Fruit fly (Drosophila melanogaster) whole organism, prepupa: Measurements from ENCODE around the gene RpS6.

Experiments used
- Blimp-1 ChIP-seq: fragments of 200-800 bp; sonication (Bioruptor generic); optimal IDR thresholded peaks from 3 replicates; lab custom pipeline; 2017; ENCODE audit warnings: missing biosample characterization, missing genetic modification characterization, mild to moderate bottlenecking, moderate library complexity, missing genetic modification reagents
- CG10631 ChIP-seq: fragments of 200-800 bp; sonication (Bioruptor generic); optimal IDR thresholded peaks from 2 replicates; lab custom pipeline; 2016; ENCODE audit warnings: missing biosample characterization, missing genetic modification characterization
- CG10669 ChIP-seq: fragments of 200-800 bp; sonication (Bioruptor generic); optimal IDR thresholded peaks from 3 replicates; lab custom pipeline; 2018; ENCODE audit warnings: missing biosample characterization, mild to moderate bottlenecking, missing genetic modification characterization, moderate library complexity
- CG11294 ChIP-seq: fragments of 200-800 bp; sonication (Bioruptor generic); IDR thresholded peaks from 2 replicates; pipeline ENCODE4 v1.3.6; 2022; ENCODE audit warnings: missing biosample characterization, missing genetic modification characterization
- CG11762 ChIP-seq: fragments of 200-800 bp; sonication (Bioruptor generic); optimal IDR thresholded peaks from 3 replicates; lab custom pipeline; 2016; ENCODE audit warnings: missing biosample characterization, missing genetic modification characterization; ENCODE audit not compliant: insufficient read depth
- CG1621 ChIP-seq: fragments of 200-800 bp; sonication (Bioruptor generic); optimal IDR thresholded peaks from 3 replicates; lab custom pipeline; 2018; ENCODE audit warnings: missing biosample characterization, mild to moderate bottlenecking, missing genetic modification characterization
- CG3032 ChIP-seq: fragments of 200-800 bp; optimal IDR thresholded peaks from 2 replicates; lab custom pipeline; 2019; ENCODE audit warnings: missing biosample characterization, mild to moderate bottlenecking, missing genetic modification characterization, moderate library complexity
- CG31627 ChIP-seq: fragments of 200-800 bp; sonication (Bioruptor generic); optimal IDR thresholded peaks from 3 replicates; lab custom pipeline; 2016; ENCODE audit warnings: missing biosample characterization, missing genetic modification characterization
- CG34406 ChIP-seq: fragments of 200-800 bp; sonication (Bioruptor generic); optimal IDR thresholded peaks from 3 replicates; lab custom pipeline; 2016; ENCODE audit warnings: missing biosample characterization, missing genetic modification characterization
- CG3919 ChIP-seq: fragments of 200-800 bp; sonication (Bioruptor generic); optimal IDR thresholded peaks from 3 replicates; lab custom pipeline; 2016; ENCODE audit warnings: missing biosample characterization, missing genetic modification characterization
- CG4318 ChIP-seq: fragments of 200-800 bp; sonication (Bioruptor generic); optimal IDR thresholded peaks from 3 replicates; lab custom pipeline; 2017; ENCODE audit warnings: missing biosample characterization, mild to moderate bottlenecking, missing genetic modification characterization
- CG6163 ChIP-seq: fragments of 200-800 bp; sonication (Bioruptor generic); IDR thresholded peaks from 3 replicates; pipeline ENCODE4 v1.3.6; 2022; ENCODE audit warnings: missing biosample characterization, missing genetic modification characterization
- CG6792 ChIP-seq: fragments of 200-800 bp; sonication (Bioruptor generic); optimal IDR thresholded peaks from 3 replicates; lab custom pipeline; 2016; ENCODE audit warnings: missing biosample characterization, missing genetic modification characterization
- CG6808 ChIP-seq: fragments of 200-800 bp; sonication (Bioruptor generic); optimal IDR thresholded peaks from 3 replicates; lab custom pipeline; 2017; ENCODE audit warnings: missing biosample characterization, missing genetic modification characterization, mild to moderate bottlenecking, moderate library complexity, missing genetic modification reagents
- CG6854 ChIP-seq: fragments of 200-800 bp; sonication (Bioruptor generic); optimal IDR thresholded peaks from 2 replicates; lab custom pipeline; 2017; ENCODE audit warnings: missing biosample characterization, mild to moderate bottlenecking, missing genetic modification characterization
- CG9139 ChIP-seq: fragments of 200-800 bp; sonication (Bioruptor generic); optimal IDR thresholded peaks from 3 replicates; lab custom pipeline; 2017; ENCODE audit warnings: missing biosample characterization, mild to moderate bottlenecking, missing genetic modification characterization
- Eip78C ChIP-seq: fragments of 200-800 bp; sonication (Bioruptor generic); peaks from one replicate; lab custom pipeline; 2016; ENCODE audit warnings: missing biosample characterization, missing genetic modification characterization
- Ets96B ChIP-seq: fragments of 200-800 bp; optimal IDR thresholded peaks from 2 replicates; lab custom pipeline; 2019; ENCODE audit warnings: missing biosample characterization, mild to moderate bottlenecking, missing genetic modification characterization, moderate library complexity
- Gug ChIP-seq: fragments of 200-800 bp; sonication (Bioruptor generic); IDR thresholded peaks from 2 replicates; pipeline ENCODE4 v1.3.6; 2022; ENCODE audit warnings: missing biosample characterization, missing genetic modification characterization
- Hr4 ChIP-seq: fragments of 200-800 bp; sonication (Bioruptor generic); optimal IDR thresholded peaks from 3 replicates; lab custom pipeline; 2016; ENCODE audit warnings: missing biosample characterization, missing genetic modification characterization
- Lpt ChIP-seq: fragments of 200-800 bp; sonication (Bioruptor generic); optimal IDR thresholded peaks from 3 replicates; lab custom pipeline; 2016; ENCODE audit warnings: missing biosample characterization, missing genetic modification characterization
- Met ChIP-seq: fragments of 200-800 bp; sonication (Bioruptor generic); optimal IDR thresholded peaks from 3 replicates; lab custom pipeline; 2016; ENCODE audit warnings: missing biosample characterization, missing genetic modification characterization
- OdsH ChIP-seq: fragments of 200-800 bp; sonication (Bioruptor generic); optimal IDR thresholded peaks from 3 replicates; lab custom pipeline; 2016; ENCODE audit warnings: missing biosample characterization, missing genetic modification characterization
- Smox ChIP-seq: fragments of 200-800 bp; sonication (Bioruptor generic); optimal IDR thresholded peaks from 3 replicates; lab custom pipeline; 2016; ENCODE audit warnings: missing biosample characterization, missing genetic modification characterization
- Sox14 ChIP-seq: fragments of 200-800 bp; sonication (Bioruptor generic); optimal IDR thresholded peaks from 3 replicates; lab custom pipeline; 2016; ENCODE audit warnings: missing biosample characterization, missing genetic modification characterization
- achi ChIP-seq: fragments of 200-800 bp; sonication (Bioruptor generic); optimal IDR thresholded peaks from 3 replicates; lab custom pipeline; 2016; ENCODE audit warnings: missing biosample characterization, missing genetic modification characterization
- acj6 ChIP-seq: fragments of 200-800 bp; sonication (Bioruptor generic); optimal IDR thresholded peaks from 3 replicates; lab custom pipeline; 2016; ENCODE audit warnings: missing biosample characterization, missing genetic modification characterization
- cyc ChIP-seq: fragments of 200-800 bp; sonication (Bioruptor generic); optimal IDR thresholded peaks from 3 replicates; lab custom pipeline; 2016; ENCODE audit warnings: missing biosample characterization, missing genetic modification characterization
- dsx ChIP-seq: fragments of 200-800 bp; optimal IDR thresholded peaks from 3 replicates; lab custom pipeline; 2019; ENCODE audit warnings: missing biosample characterization, mild to moderate bottlenecking, missing genetic modification characterization, moderate library complexity; ENCODE audit not compliant: poor library complexity, severe bottlenecking
- eg ChIP-seq: fragments of 200-800 bp; sonication (Bioruptor generic); IDR thresholded peaks from 3 replicates; pipeline ENCODE4 v1.3.6; 2022; ENCODE audit warnings: missing biosample characterization, missing genetic modification characterization
- esn ChIP-seq: fragments of 200-800 bp; sonication (Bioruptor generic); optimal IDR thresholded peaks from 2 replicates; lab custom pipeline; 2016; ENCODE audit warnings: missing biosample characterization, mild to moderate bottlenecking, missing genetic modification characterization, moderate library complexity
- fd59A ChIP-seq: fragments of 200-800 bp; sonication (Bioruptor generic); optimal IDR thresholded peaks from 2 replicates; lab custom pipeline; 2017; ENCODE audit warnings: missing biosample characterization, mild to moderate bottlenecking, missing genetic modification characterization, missing genetic modification reagents
- fkh ChIP-seq: fragments of 200-800 bp; sonication (Bioruptor generic); optimal IDR thresholded peaks from 3 replicates; lab custom pipeline; 2017; ENCODE audit warnings: missing biosample characterization, mild to moderate bottlenecking, missing genetic modification characterization, moderate library complexity
- net ChIP-seq: fragments of 200-800 bp; sonication (Bioruptor generic); optimal IDR thresholded peaks from 3 replicates; lab custom pipeline; 2016; ENCODE audit warnings: missing biosample characterization, missing genetic modification characterization
- pdm3 ChIP-seq: fragments of 200-800 bp; sonication (Bioruptor generic); optimal IDR thresholded peaks from 3 replicates; lab custom pipeline; 2016; ENCODE audit warnings: missing biosample characterization, missing genetic modification characterization
- salr ChIP-seq, 2 experiments: fragments of 200-800 bp; sonication (Bioruptor generic); optimal IDR thresholded peaks; 3 replicates each; lab custom pipeline; 2016 to 2018; ENCODE audit warnings: missing biosample characterization in 2 of 2, missing genetic modification characterization in 2 of 2, mild to moderate bottlenecking in 1 of 2
- spab ChIP-seq: fragments of 200-800 bp; sonication (Bioruptor generic); optimal IDR thresholded peaks from 2 replicates; lab custom pipeline; 2017; ENCODE audit warnings: missing biosample characterization, mild to moderate bottlenecking, missing genetic modification characterization, missing genetic modification reagents
- ss ChIP-seq, 2 experiments: fragments of 200-800 bp; sonication (Bioruptor generic); optimal IDR thresholded peaks; 2 replicates in 1 of 2; 3 replicates in 1 of 2; lab custom pipeline; 2017 to 2018; ENCODE audit warnings: mild to moderate bottlenecking in 2 of 2, missing biosample characterization in 2 of 2, missing genetic modification characterization in 2 of 2, moderate library complexity in 1 of 2
- svp ChIP-seq: fragments of 200-800 bp; sonication (Bioruptor generic); peaks from one replicate; lab custom pipeline; 2016; ENCODE audit warnings: missing biosample characterization, missing genetic modification characterization
- topi ChIP-seq: fragments of 200-800 bp; sonication (Bioruptor generic); optimal IDR thresholded peaks from 3 replicates; lab custom pipeline; 2016; ENCODE audit warnings: missing biosample characterization, missing genetic modification characterization

RpS6 gene

DNA sequence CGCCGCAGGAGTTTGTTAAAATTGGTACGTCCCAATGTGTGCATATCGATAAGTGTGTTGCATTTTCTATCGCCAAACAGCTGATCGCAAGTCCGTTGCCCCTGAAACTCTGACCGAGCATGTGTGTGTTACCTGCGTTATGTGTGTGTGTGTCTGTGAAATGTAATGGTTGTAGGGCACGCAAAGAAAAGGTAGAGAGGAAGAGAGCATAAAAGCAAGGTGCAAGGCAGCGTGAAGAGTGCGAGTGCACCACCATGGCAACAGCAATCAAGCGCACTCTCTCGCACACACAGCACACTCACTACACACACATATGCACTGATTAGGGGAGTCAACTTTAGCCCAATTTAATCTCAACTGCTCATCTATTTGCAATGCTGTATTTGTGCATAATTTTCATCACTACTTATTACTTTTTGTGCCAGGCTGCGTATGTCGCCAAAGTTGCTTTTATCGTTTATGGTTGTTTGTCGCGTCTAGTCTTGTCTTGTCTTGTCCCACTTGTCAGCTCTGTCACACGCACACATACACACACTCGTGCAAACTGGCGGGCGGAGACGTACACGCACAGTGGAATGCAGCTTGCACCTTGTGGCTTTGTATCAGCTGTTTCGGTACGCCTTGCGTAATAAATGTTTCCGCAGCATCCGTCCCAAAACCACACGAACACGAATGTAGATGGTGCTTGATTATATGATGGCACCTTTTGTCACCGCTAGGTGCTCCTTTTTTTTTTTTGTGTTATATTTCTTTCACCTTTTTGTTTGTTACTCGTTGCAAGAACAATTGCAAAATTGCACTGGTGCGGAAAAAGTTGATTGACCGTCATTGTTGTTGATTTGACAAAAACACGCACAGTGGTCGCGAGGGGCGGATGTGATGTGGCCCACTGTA lies 36.7 kb upstream of the RpS6 start (continued):
- TF ChIP-seq CG10669 (GFP tag; lab: Kevin White, UChicago) (peak; percentile 79), CG6854 (GFP tag; lab: Kevin White, UChicago) (peak; percentile 26), CG4318 (GFP tag; lab: Kevin White, UChicago) (peak; percentile 92), achi (GFP tag; lab: Kevin White, UChicago) (peak; percentile 83), dsx (GFP tag; lab: Kevin White, UChicago) (peak; percentile 56), CG6163 (GFP tag; lab: Robert Waterston, UW) (peak; percentile 75), salr (GFP tag; optimal IDR thresholded peaks at IDR 0.05; lab: Kevin White, UChicago) (peak; percentile 22 to 83), Hr4 (GFP tag; lab: Kevin White, UChicago) (peak; percentile 88), ss (GFP tag; optimal IDR thresholded peaks at IDR 0.05; lab: Kevin White, UChicago) (peak; percentile 64 to 75), fd59A (GFP tag; lab: Kevin White, UChicago) (peak; percentile 83), cyc (peak; percentile 85), CG11762 (GFP tag; lab: Kevin White, UChicago) (peak; percentile 78), CG6792 (peak; percentile 87), OdsH (GFP tag; lab: Kevin White, UChicago) (peak; percentile 80)

DNA sequence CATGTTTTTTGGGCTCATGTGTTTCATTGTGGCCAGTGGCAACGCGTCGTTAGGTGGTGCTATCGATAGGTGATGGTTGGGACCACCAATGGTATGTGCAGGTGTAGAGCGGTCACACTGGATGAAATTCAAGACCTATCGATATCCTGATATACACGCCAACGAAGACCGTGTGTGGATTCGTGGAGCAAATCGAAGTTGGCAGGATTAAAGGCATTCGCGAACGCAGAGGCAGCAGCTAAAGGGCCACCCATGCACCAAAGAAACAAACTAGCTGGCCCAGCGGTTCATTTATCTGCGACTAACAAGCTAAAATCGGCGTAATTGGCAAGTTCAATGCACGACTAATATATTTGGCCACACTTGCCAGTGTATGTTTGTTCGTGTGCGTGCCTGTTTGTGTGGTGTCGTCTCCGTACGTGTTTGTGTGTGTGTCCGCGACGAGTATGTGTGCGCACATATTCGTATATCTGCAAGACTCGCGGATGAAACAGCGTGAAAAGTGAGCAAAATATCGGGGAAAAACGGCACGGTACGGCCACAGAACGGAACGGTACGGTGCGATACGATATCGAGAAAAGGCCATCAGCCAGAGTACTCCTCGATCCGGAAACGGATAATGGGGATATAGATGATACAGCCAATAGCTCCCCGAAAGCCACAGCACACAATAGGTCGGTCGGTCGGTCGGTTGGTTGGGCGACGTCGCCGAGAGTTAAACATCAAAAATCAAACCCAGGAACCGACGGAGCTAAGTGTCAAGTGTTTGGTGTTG lies 34.9 kb upstream of the RpS6 start, which contains the start of gene Ubr3:
Gene Ubr3 (plus strand): TSS at position 99 of the 775 bp plus-strand sequence.
- TF ChIP-seq Eip78C (GFP tag; lab: Kevin White, UChicago), result peak; percentile 50
- TF ChIP-seq CG6854 (GFP tag; lab: Kevin White, UChicago), result no peak
- no peak for TF ChIP-seq Met (GFP tag; lab: Kevin White, UChicago)
- no peak for TF ChIP-seq Ets96B (tag; lab: Kevin White, UChicago)
- peak; percentile 25 for TF ChIP-seq fkh (GFP tag; lab: Kevin White, UChicago)
- peak; percentile 1 for TF ChIP-seq CG31627
- TF ChIP-seq CG3919, result peak; percentile 8
- no peak for TF ChIP-seq cyc
- no peak for TF ChIP-seq CG1621 (tag; lab: Kevin White, UChicago)
- TF ChIP-seq Sox14 (GFP tag; lab: Kevin White, UChicago), result peak; percentile 36
- peak; percentile 10 for TF ChIP-seq CG6808 (GFP tag; lab: Kevin White, UChicago)
- peak; percentile 28 to 47 for TF ChIP-seq ss (GFP tag; optimal IDR thresholded peaks at IDR 0.05; lab: Kevin White, UChicago)
- no peak for TF ChIP-seq CG34406 (GFP tag; lab: Kevin White, UChicago)
- TF ChIP-seq pdm3 (GFP tag; lab: Kevin White, UChicago), result no peak
- peak; percentile 5 for TF ChIP-seq esn
- TF ChIP-seq CG6163 (GFP tag; lab: Robert Waterston, UW), result 0 out of 3 replicates have a peak, but pooled peaks have one; percentile 23
- peak; percentile 76 for TF ChIP-seq svp

DNA sequence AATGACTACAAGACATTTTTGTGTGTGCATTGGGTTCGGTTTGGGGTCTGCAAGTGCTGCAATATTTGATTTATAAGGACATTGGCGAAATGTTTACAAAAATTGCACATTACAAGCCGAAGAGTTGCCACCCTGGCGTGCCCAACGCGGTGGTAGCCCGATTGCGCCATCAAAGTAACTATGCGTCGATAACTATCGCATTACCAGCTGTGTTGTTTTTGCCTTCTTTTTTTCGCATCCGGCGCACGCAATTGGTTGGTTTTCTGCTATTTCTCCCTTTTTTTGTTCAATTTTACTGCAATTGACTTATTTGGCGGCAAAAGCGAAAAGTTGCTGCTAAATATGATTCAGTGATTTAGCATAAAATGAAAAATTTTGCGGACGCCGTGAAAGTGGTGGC lies 33.5 kb upstream of the RpS6 start, which contains the start of gene RpS14b:
Gene RpS14b (plus strand): TSS at position 220 of the 400 bp plus-strand sequence.
- no peak for TF ChIP-seq CG4318 (GFP tag; lab: Kevin White, UChicago)
- TF ChIP-seq Eip78C (GFP tag; lab: Kevin White, UChicago), result peak; percentile 77
- peak; percentile 68 for TF ChIP-seq Met (GFP tag; lab: Kevin White, UChicago)
- TF ChIP-seq Sox14 (GFP tag; lab: Kevin White, UChicago), result peak; percentile 48
- peak; percentile 28 for TF ChIP-seq CG10669 (GFP tag; lab: Kevin White, UChicago)
- TF ChIP-seq esn, result peak; percentile 77
- TF ChIP-seq CG11294 (GFP tag; lab: Robert Waterston, UW), result no peak
- TF ChIP-seq CG3032, result peak; percentile 46
- peak; percentile 66 for TF ChIP-seq cyc
- peak; percentile 67 for TF ChIP-seq net (GFP tag; lab: Kevin White, UChicago)
- peak; percentile 71 for TF ChIP-seq CG6854 (GFP tag; lab: Kevin White, UChicago)
- TF ChIP-seq acj6 (GFP tag; lab: Kevin White, UChicago), result peak; percentile 25
- peak; percentile 44 for TF ChIP-seq CG10631
- TF ChIP-seq topi (GFP tag; lab: Kevin White, UChicago), result peak; percentile 71
- TF ChIP-seq Gug (GFP tag; lab: Robert Waterston, UW), result no peak; the same call in 1 of the 2 replicates
- TF ChIP-seq Smox, result peak; percentile 55
- TF ChIP-seq dsx (GFP tag; lab: Kevin White, UChicago), result peak; percentile 8
- TF ChIP-seq CG9139, result peak; percentile 62
- TF ChIP-seq Blimp-1 (GFP tag; lab: Kevin White, UChicago), result no peak
- TF ChIP-seq spab (GFP tag; lab: Kevin White, UChicago), result peak; percentile 7
- peak; percentile 62 for TF ChIP-seq CG6808 (GFP tag; lab: Kevin White, UChicago)
- TF ChIP-seq CG6163 (GFP tag; lab: Robert Waterston, UW), result peak; percentile 81
- TF ChIP-seq svp, result peak; percentile 21
- peak; percentile 63 for TF ChIP-seq CG34406 (GFP tag; lab: Kevin White, UChicago)
- peak; percentile 75 for TF ChIP-seq eg (GFP tag; lab: Robert Waterston, UW)
- TF ChIP-seq Lpt (GFP tag; lab: Kevin White, UChicago), result no peak
- peak; percentile 39 for TF ChIP-seq fd59A (GFP tag; lab: Kevin White, UChicago)
- peak; percentile 54 for TF ChIP-seq pdm3 (GFP tag; lab: Kevin White, UChicago)
